Fruit fly (Drosophila melanogaster) whole organism, adult: ENCODE measurements around the gene pav.

Experiments used
- CG11617 ChIP-seq: fragments of 200-800 bp; sonication (Bioruptor generic); optimal IDR thresholded peaks from 2 replicates; lab custom pipeline; 2017; ENCODE audit warnings: mild to moderate bottlenecking, missing biosample characterization, missing genetic modification reagents, missing genetic modification characterization
- CG1620 ChIP-seq: fragments of 200-800 bp; sonication (Bioruptor generic); optimal IDR thresholded peaks from 2 replicates; lab custom pipeline; 2016; ENCODE audit warnings: missing biosample characterization, missing genetic modification characterization
- CG33017 ChIP-seq: fragments of 200-800 bp; sonication (Bioruptor generic); optimal IDR thresholded peaks from 2 replicates; lab custom pipeline; 2018; ENCODE audit warnings: missing biosample characterization, mild to moderate bottlenecking, missing genetic modification characterization, moderate library complexity
- CG5204 ChIP-seq: fragments of 200-800 bp; sonication (Bioruptor generic); optimal IDR thresholded peaks from 2 replicates; lab custom pipeline; 2016; ENCODE audit warnings: missing biosample characterization, missing genetic modification characterization
- Clk ChIP-seq: fragments of 200-800 bp; sonication (Bioruptor generic); optimal IDR thresholded peaks from 2 replicates; lab custom pipeline; 2017; ENCODE audit warnings: missing biosample characterization, missing genetic modification characterization
- kay ChIP-seq: fragments of 200-800 bp; sonication (Bioruptor generic); peaks from one replicate; lab custom pipeline; 2016; ENCODE audit warnings: missing biosample characterization, missing genetic modification characterization, borderline replicate concordance
- pad ChIP-seq: fragments of 200-800 bp; sonication (Bioruptor generic); optimal IDR thresholded peaks from 3 replicates; lab custom pipeline; 2017; ENCODE audit warnings: missing biosample characterization, missing genetic modification characterization, mild to moderate bottlenecking, moderate library complexity, missing genetic modification reagents
- tj ChIP-seq: fragments of 200-800 bp; sonication (Bioruptor generic); optimal IDR thresholded peaks from 3 replicates; lab custom pipeline; 2017; ENCODE audit warnings: missing biosample characterization, mild to moderate bottlenecking, missing genetic modification characterization, moderate library complexity

DNA sequence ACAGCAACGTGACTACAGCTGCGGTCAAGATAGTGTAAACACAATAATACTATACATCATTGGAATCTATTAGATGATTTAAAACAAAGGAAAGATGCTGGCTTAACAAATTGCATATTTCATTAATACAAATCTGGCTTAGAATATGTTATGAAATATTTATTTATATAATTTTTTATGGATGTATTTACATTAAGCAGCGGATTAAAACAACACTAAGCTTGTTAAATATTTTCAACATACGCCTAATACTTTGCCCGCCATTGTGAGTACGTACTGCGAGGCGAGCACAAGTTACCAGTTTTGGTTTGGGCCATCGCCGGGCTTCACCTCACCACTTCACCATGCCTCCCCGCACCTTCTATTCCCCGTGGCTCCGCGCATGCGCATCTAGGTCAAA, 27.4 kb downstream of the pav start:
- no peak for TF ChIP-seq CG1620 (GFP tag; lab: Kevin White, UChicago)
- TF ChIP-seq CG33017 (tag; lab: Kevin White, UChicago), result no peak
- no peak for TF ChIP-seq CG5204
- no peak for TF ChIP-seq kay (GFP tag; lab: Kevin White, UChicago)
- no peak for TF ChIP-seq tj (GFP tag; lab: Kevin White, UChicago)
- TF ChIP-seq pad (GFP tag; lab: Kevin White, UChicago), result no peak
- TF ChIP-seq CG11617 (GFP tag; lab: Kevin White, UChicago), result no peak
- no peak for TF ChIP-seq Clk
